Worm (Caenorhabditis elegans) whole organism, L4/young adult: ENCODE results near the gene F59B10.2.
"Not testable (repeated sequence)": the region's sequence is repeated elsewhere in the genome, so short reads cannot be mapped to it uniquely, and the experiment has no call there.

ENCODE experiments used
- dao-5 ChIP-seq: sonication (generic microtip); optimal IDR thresholded peaks from 2 replicates; lab custom pipeline; 2016; ENCODE audit warnings: missing genotype, missing genetic modification characterization, moderate library complexity, missing compliant biosample characterization
- him-1 ChIP-seq: sonication (generic microtip); optimal IDR thresholded peaks from 2 replicates; lab custom pipeline; 2016; ENCODE audit warnings: missing genotype, missing genetic modification reagents, missing genetic modification characterization, missing compliant biosample characterization

ce11 chrII:10493034-10493433, 16.6 kb downstream of the F59B10.2 start, which contains the start of gene ZK666.8:
- TF ChIP-seq him-1, dao-5 (tag; lab: Kevin White, UChicago): not testable (repeated sequence)
